Worm (Caenorhabditis elegans) whole organism, L1 larva: ENCODE results near the gene gcy-18.
A peak's percentile ranks its signal among the peaks of the same experiment; 100 is the strongest.

Source experiments
- fkh-10 ChIP-seq: sonication (generic microtip); optimal IDR thresholded peaks from 2 replicates; lab custom pipeline; 2017; ENCODE audit warnings: missing biosample characterization, missing genetic modification reagents, missing genetic modification characterization
- lin-13 ChIP-seq: fragments of 150-350 bp; optimal IDR thresholded peaks from 2 replicates; lab custom pipeline; 2014; ENCODE audit warnings: missing biosample characterization, missing genetic modification reagents, missing genetic modification characterization
- lin-35 ChIP-seq, 2 experiments: fragments of 150-350 bp; optimal IDR thresholded peaks; 2 replicates each; lab custom pipeline; 2014; ENCODE audit warnings: missing biosample characterization in 2 of 2, missing genetic modification characterization in 2 of 2, missing genetic modification reagents in 2 of 2
- mdl-1 ChIP-seq, 2 experiments: fragments of 150-350 bp; optimal IDR thresholded peaks; 2 replicates each; lab custom pipeline; 2014 to 2017; ENCODE audit warnings: missing biosample characterization in 2 of 2, missing genetic modification characterization in 2 of 2, inconsistent platforms in 1 of 2
- nhr-11 ChIP-seq: fragments of 150-350 bp; optimal IDR thresholded peaks from 2 replicates; lab custom pipeline; 2014; ENCODE audit warnings: missing biosample characterization, missing genetic modification characterization
- nhr-12 ChIP-seq: sonication (generic microtip); optimal IDR thresholded peaks from 2 replicates; lab custom pipeline; 2017; ENCODE audit warnings: missing biosample characterization, missing genetic modification characterization
- nhr-76 ChIP-seq: sonication (generic microtip); optimal IDR thresholded peaks from 2 replicates; lab custom pipeline; 2017; ENCODE audit warnings: missing biosample characterization, missing genetic modification characterization
- snpc-4 ChIP-seq: fragments of 150-350 bp; optimal IDR thresholded peaks from 2 replicates; lab custom pipeline; 2014; ENCODE audit warnings: missing biosample characterization, missing genetic modification characterization
- zag-1 ChIP-seq: fragments of 150-350 bp; optimal IDR thresholded peaks from 2 replicates; lab custom pipeline; 2014; ENCODE audit warnings: missing biosample characterization, missing genetic modification characterization

DNA sequence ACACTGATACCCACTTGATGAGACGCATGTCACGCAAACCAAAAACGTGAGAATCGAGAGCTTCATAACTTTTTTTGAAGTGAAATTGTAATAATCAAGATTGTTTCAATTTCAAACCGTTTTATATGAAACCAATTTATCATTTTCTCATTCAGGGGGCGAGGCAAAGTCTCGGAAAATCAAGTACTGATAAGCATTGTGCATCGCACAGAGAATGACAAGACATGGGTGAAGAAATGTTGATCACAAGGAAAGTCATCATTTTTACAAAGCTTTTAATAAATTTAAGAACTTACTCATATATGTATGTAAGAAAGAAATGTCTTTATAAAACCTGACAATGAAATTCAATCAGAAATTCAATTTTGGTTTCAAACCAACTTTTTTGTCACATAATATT, 46.6 kb downstream of the gcy-18 start, which contains the start of gene K08D8.3:
- TF ChIP-seq fkh-10 (no peak), snpc-4 (no peak), nhr-76 (no peak), zag-1 (tag; lab: Kevin White, UChicago) (no peak), nhr-12 (no peak), lin-35 (GFP tag; optimal IDR thresholded peaks at IDR 0.05; lab: Kevin White, UChicago) (peak in 1 of 2 experiments; percentile 16), nhr-11 (tag; lab: Kevin White, UChicago) (no peak), mdl-1 (tag; optimal IDR thresholded peaks at IDR 0.05; lab: Kevin White, UChicago) (no peak), lin-13 (GFP tag; lab: Kevin White, UChicago) (no peak)
